Worm (Caenorhabditis elegans) whole organism, early embryonic: ENCODE results near the gene ZC15.1.

Experiments used
- ama-1 ChIP-seq: fragments of 150-350 bp; optimal IDR thresholded peaks from 2 replicates; lab custom pipeline; 2014
- flt-1 ChIP-seq: fragments of 200-800 bp; sonication (Bioruptor generic); IDR thresholded peaks from 2 replicates; pipeline ENCODE4 v1.3.6; 2022; ENCODE audit warnings: missing genetic modification characterization, missing compliant biosample characterization
- hmbx-1 ChIP-seq: sonication (generic microtip); optimal IDR thresholded peaks from 2 replicates; lab custom pipeline; 2016; ENCODE audit warnings: mild to moderate bottlenecking, missing genetic modification characterization, missing compliant biosample characterization
- scrt-1 ChIP-seq: fragments of 200-800 bp; sonication (Bioruptor generic); IDR thresholded peaks from 2 replicates; pipeline ENCODE4 v1.3.6; 2022; ENCODE audit warnings: missing genetic modification characterization, missing compliant biosample characterization
- tra-4 ChIP-seq: sonication (generic microtip); optimal IDR thresholded peaks from 2 replicates; lab custom pipeline; 2017; ENCODE audit warnings: missing genetic modification characterization, missing compliant biosample characterization

ce11 chrV:20297650-20298049 is 8.3 kb upstream of the ZC15.1 start, which contains the start of gene ZC15.5:
- no peak for TF ChIP-seq ama-1 (lab: Kevin White, UChicago)
- no peak for TF ChIP-seq scrt-1 (GFP tag; lab: Robert Waterston, UW)
- TF ChIP-seq flt-1: no peak
- no peak for TF ChIP-seq hmbx-1 (tag; lab: Kevin White, UChicago)
- no peak for TF ChIP-seq tra-4 (tag; lab: Kevin White, UChicago)
